Worm (Caenorhabditis elegans) whole organism, L2 larva: ENCODE results near the gene F58H1.2.

ENCODE experiments used
- aly-2 ChIP-seq: fragments of 150-350 bp; optimal IDR thresholded peaks from 2 replicates; lab custom pipeline; 2014; ENCODE audit warnings: missing biosample characterization, missing genetic modification characterization
- ceh-82 ChIP-seq: fragments of 150-350 bp; optimal IDR thresholded peaks from 2 replicates; lab custom pipeline; 2014; ENCODE audit warnings: missing biosample characterization, missing genetic modification characterization
- egl-27 ChIP-seq: sonication (generic microtip); optimal IDR thresholded peaks from 3 replicates; lab custom pipeline; 2017; ENCODE audit warnings: missing biosample characterization, missing genetic modification reagents, missing genetic modification characterization
- nhr-11 ChIP-seq: fragments of 150-350 bp; optimal IDR thresholded peaks from 2 replicates; lab custom pipeline; 2014; ENCODE audit warnings: missing biosample characterization, missing genetic modification characterization
- nhr-6 ChIP-seq: fragments of 150-350 bp; optimal IDR thresholded peaks from 2 replicates; lab custom pipeline; 2014; ENCODE audit warnings: missing biosample characterization, missing genetic modification characterization
- nhr-77 ChIP-seq: fragments of 150-350 bp; optimal IDR thresholded peaks from 2 replicates; lab custom pipeline; 2014; ENCODE audit warnings: missing biosample characterization, missing genetic modification characterization
- unc-62 ChIP-seq: fragments of 150-350 bp; optimal IDR thresholded peaks from 2 replicates; lab custom pipeline; 2014; ENCODE audit warnings: missing biosample characterization, missing genetic modification reagents, missing genetic modification characterization

DNA sequence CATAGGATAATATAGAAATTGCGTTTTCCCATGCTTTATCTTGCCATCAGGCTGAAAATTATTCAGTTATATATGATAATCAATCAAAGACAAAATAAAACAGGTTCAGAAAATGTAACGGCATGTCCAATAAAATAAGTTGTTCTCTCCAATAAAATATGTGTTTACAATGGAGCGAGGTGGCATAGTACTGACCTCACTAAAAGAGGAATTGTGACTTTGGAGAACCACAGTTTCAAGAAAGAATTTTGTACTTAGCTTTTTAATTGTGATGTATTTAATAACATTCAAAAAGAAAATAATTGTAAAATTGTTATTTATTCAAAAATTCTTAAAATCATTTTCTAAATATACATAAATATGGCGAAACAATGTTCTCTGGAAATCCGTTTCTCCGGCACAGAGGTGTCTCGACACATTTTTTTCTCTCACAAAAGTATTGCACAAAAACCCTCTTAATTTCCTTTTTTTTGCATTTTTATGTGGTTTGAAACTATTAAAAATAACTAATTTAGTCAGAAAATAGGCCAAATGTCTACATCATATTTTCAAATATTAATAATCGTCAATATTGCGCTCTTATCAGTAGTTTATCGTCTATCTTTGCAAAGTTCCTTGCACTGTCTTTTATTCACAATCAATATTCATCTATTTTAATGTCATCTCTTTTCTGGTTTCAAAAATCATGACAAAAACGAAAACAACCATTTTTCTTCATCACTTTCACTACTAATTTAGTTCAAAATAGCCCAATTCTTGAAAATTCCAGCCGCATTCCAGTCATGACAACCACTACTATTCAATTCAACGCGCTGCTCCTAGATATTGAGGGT is 4.5 kb downstream of the F58H1.2 start, which contains the start of the genes aman-2 and F58H1.3:
- TF ChIP-seq aly-2 (tag; lab: Kevin White, UChicago): no peak
- TF ChIP-seq nhr-11 (tag; lab: Kevin White, UChicago): no peak
- no peak for TF ChIP-seq unc-62 (GFP tag; lab: Kevin White, UChicago)
- no peak for TF ChIP-seq nhr-77 (tag; lab: Kevin White, UChicago)
- no peak for TF ChIP-seq nhr-6
- no peak for TF ChIP-seq ceh-82 (tag; lab: Kevin White, UChicago)
- TF ChIP-seq egl-27: no peak
